Worm (Caenorhabditis elegans) whole organism, young adult: ENCODE measurements around the gene srh-245.

Source experiments
- C06A6.2 ChIP-seq: fragments of 200-800 bp; sonication (Bioruptor generic); conservative IDR thresholded peaks from 2 replicates; pipeline ENCODE4 v1.3.6; 2022; ENCODE audit warnings: missing genetic modification characterization, missing compliant biosample characterization
- athp-1 ChIP-seq: sonication (generic microtip); optimal IDR thresholded peaks from 2 replicates; lab custom pipeline; 2017; ENCODE audit warnings: mild to moderate bottlenecking, missing genetic modification characterization, missing compliant biosample characterization
- bed-2 ChIP-seq: fragments of 200-800 bp; sonication (Bioruptor generic); IDR thresholded peaks from 2 replicates; pipeline ENCODE4 v1.3.6; 2022; ENCODE audit warnings: missing genetic modification reagents, missing genetic modification characterization, missing compliant biosample characterization
- ceh-40 ChIP-seq: fragments of 200-800 bp; sonication (Bioruptor generic); IDR thresholded peaks from 2 replicates; pipeline ENCODE4 v1.3.6; 2022; ENCODE audit warnings: missing genetic modification characterization, missing compliant biosample characterization
- die-1 ChIP-seq: sonication (generic microtip); optimal IDR thresholded peaks from 2 replicates; lab custom pipeline; 2016; ENCODE audit warnings: missing genotype, mild to moderate bottlenecking, missing genetic modification characterization, missing compliant biosample characterization
- dox-1 ChIP-seq: fragments of 200-800 bp; sonication (Bioruptor generic); IDR thresholded peaks from 2 replicates; pipeline ENCODE4 v1.3.6; 2022; ENCODE audit warnings: missing genetic modification reagents, missing genetic modification characterization, missing compliant biosample characterization
- ets-4 ChIP-seq: fragments of 200-800 bp; sonication (Bioruptor generic); optimal IDR thresholded peaks from 2 replicates; lab custom pipeline; 2018; ENCODE audit warnings: mild to moderate bottlenecking, missing genetic modification characterization, missing compliant biosample characterization
- hmg-20 ChIP-seq: fragments of 200-800 bp; sonication (Bioruptor generic); IDR thresholded peaks from 2 replicates; pipeline ENCODE4 v1.3.6; 2022; ENCODE audit warnings: missing genetic modification reagents, missing genetic modification characterization, missing compliant biosample characterization
- lsy-27 ChIP-seq: sonication (generic microtip); optimal IDR thresholded peaks from 2 replicates; lab custom pipeline; 2017; ENCODE audit warnings: missing genetic modification characterization, mild to moderate bottlenecking, missing compliant biosample characterization, antibody characterized with exemption, missing genotype, borderline replicate concordance; ENCODE audit not compliant: insufficient read depth
- mcd-1 ChIP-seq: fragments of 200-800 bp; sonication (Bioruptor generic); IDR thresholded peaks from 2 replicates; pipeline ENCODE4 v1.3.6; 2022; ENCODE audit warnings: missing genetic modification reagents, missing genetic modification characterization, missing compliant biosample characterization
- mel-28 ChIP-seq: sonication (generic microtip); optimal IDR thresholded peaks from 2 replicates; lab custom pipeline; 2016; ENCODE audit warnings: borderline replicate concordance, mild to moderate bottlenecking, missing genetic modification characterization, missing compliant biosample characterization
- nfya-1 ChIP-seq: sonication (generic microtip); optimal IDR thresholded peaks from 2 replicates; lab custom pipeline; 2017; ENCODE audit warnings: antibody characterized with exemption, missing compliant biosample characterization, missing genetic modification characterization, borderline replicate concordance; ENCODE audit not compliant: insufficient read depth
- snpc-4 ChIP-seq, 5 experiments: fragments of 150-350 bp in 1 of 5; sonication (generic microtip) in 4 of 5; optimal IDR thresholded peaks; 2 replicates each; lab custom pipeline; 2014 to 2018; ENCODE audit warnings: missing genetic modification characterization in 5 of 5, missing biosample characterization in 3 of 5, antibody characterized with exemption in 2 of 5, mild to moderate bottlenecking in 2 of 5, missing compliant biosample characterization in 2 of 5, missing genotype in 2 of 5, moderate library complexity in 2 of 5, missing genetic modification reagents in 1 of 5
- xnd-1 ChIP-seq: sonication (generic microtip); optimal IDR thresholded peaks from 2 replicates; lab custom pipeline; 2016; ENCODE audit warnings: missing genotype, missing genetic modification reagents, missing genetic modification characterization, missing compliant biosample characterization

DNA sequence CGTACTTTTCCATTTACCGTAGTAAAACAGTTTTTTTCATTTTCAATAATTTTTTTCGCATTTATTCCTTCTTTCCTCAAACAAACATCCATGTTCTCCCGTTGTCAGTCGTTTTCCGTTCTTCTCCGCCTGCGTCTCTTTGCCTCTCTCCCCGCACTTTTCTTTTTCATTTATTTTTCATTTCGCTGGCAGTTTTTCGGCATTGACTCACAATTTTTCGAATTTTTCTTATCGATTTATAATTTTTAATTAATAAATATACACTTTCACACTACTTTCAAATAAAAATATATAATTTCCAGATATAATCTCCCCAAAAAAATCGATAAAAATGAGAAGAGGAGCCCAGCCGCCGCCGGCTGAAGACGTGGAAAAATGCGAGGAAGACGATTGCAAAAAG is 31.7 kb upstream of the srh-245 start, which contains the start of gene H25P19.1:
- TF ChIP-seq C06A6.2 (GFP tag; lab: Robert Waterston, UW) (no peak), mcd-1 (GFP tag; lab: Robert Waterston, UW) (no peak), snpc-4 (GFP tag; optimal IDR thresholded peaks at IDR 0.05; lab: Kevin White, UChicago) (no peak), snpc-4 (tag; optimal IDR thresholded peaks at IDR 0.05; lab: Kevin White, UChicago) (no peak), ets-4 (GFP tag; lab: Kevin White, UChicago) (no peak), mel-28 (no peak), xnd-1 (tag; lab: Kevin White, UChicago) (no peak), lsy-27 (tag; lab: Kevin White, UChicago) (no peak), die-1 (tag; lab: Kevin White, UChicago) (no peak), hmg-20 (no peak), dox-1 (GFP tag; lab: Robert Waterston, UW) (no peak), athp-1 (tag; lab: Kevin White, UChicago) (no peak), nfya-1 (tag; lab: Kevin White, UChicago) (no peak), bed-2 (GFP tag; lab: Robert Waterston, UW) (no peak), ceh-40 (no peak)
